Comparison of ENCODE assay signal across 4 worm cellular contexts in genomic region chrV:10716865-10717713, ce11.
TF ChIP-seq lines count a peak whose summit lies in the region.

No protein-coding gene starts in this region.

TF ChIP-seq in whole organism, L2 larva, 48 proteins besides CTCF, POLR2A, EP300 and RAD21 (continued from another document):
- TF ChIP-seq C34F6.9 (tag; optimal IDR thresholded peaks at IDR 0.05; lab: Kevin White, UChicago) (peak; percentile 55), lin-11 (tag; optimal IDR thresholded peaks at IDR 0.05; lab: Kevin White, UChicago) (no peak), skn-1 (tag; optimal IDR thresholded peaks at IDR 0.05; lab: Kevin White, UChicago) (no peak), gmeb-1 (tag; optimal IDR thresholded peaks at IDR 0.05; lab: Kevin White, UChicago) (peak; percentile 29), sem-4 (tag; optimal IDR thresholded peaks at IDR 0.05; lab: Kevin White, UChicago) (peak; percentile 44), mbf-1 (tag; optimal IDR thresholded peaks at IDR 0.05; lab: Kevin White, UChicago) (no peak), nhr-129 (tag; optimal IDR thresholded peaks at IDR 0.05; lab: Kevin White, UChicago) (peak; percentile 35), nhr-10 (tag; optimal IDR thresholded peaks at IDR 0.05; lab: Kevin White, UChicago) (no peak), unc-62 (GFP tag; optimal IDR thresholded peaks at IDR 0.05; lab: Kevin White, UChicago) (no peak), elt-1 (tag; optimal IDR thresholded peaks at IDR 0.05; lab: Kevin White, UChicago) (no peak), ZK546.5 (tag; optimal IDR thresholded peaks at IDR 0.05; lab: Kevin White, UChicago) (no peak), unc-39 (tag; optimal IDR thresholded peaks at IDR 0.05; lab: Kevin White, UChicago) (no peak), ceh-16 (tag; optimal IDR thresholded peaks at IDR 0.05; lab: Kevin White, UChicago) (peak; percentile 97), nhr-12 (tag; optimal IDR thresholded peaks at IDR 0.05; lab: Kevin White, UChicago) (no peak), R02D3.7 (tag; optimal IDR thresholded peaks at IDR 0.05; lab: Kevin White, UChicago) (no peak), nhr-11 (tag; optimal IDR thresholded peaks at IDR 0.05; lab: Kevin White, UChicago) (no peak), ceh-82 (tag; optimal IDR thresholded peaks at IDR 0.05; lab: Kevin White, UChicago) (no peak), lsy-2 (tag; optimal IDR thresholded peaks at IDR 0.05; lab: Kevin White, UChicago) (no peak), mdl-1 (tag; optimal IDR thresholded peaks at IDR 0.05; lab: Kevin White, UChicago) (peak; percentile 75 to 77), peb-1 (tag; optimal IDR thresholded peaks at IDR 0.05; lab: Kevin White, UChicago) (peak; percentile 51), elt-3 (tag; optimal IDR thresholded peaks at IDR 0.05; lab: Kevin White, UChicago) (no peak), ztf-4 (tag; optimal IDR thresholded peaks at IDR 0.05; lab: Kevin White, UChicago) (no peak), Y55F3AM.14 (GFP tag; optimal IDR thresholded peaks at IDR 0.05; lab: Kevin White, UChicago) (peak; percentile 93), crh-2 (tag; optimal IDR thresholded peaks at IDR 0.05; lab: Kevin White, UChicago) (peak; percentile 38), ztf-1 (GFP tag; conservative IDR thresholded peaks at IDR 0.05; lab: Robert Waterston, UW) (no peak)

TF ChIP-seq in whole organism, L4 larva, 104 proteins besides CTCF, POLR2A, EP300 and RAD21 (continued from another document and continues in another):
- no peak; the same call in 1 of the 2 replicates for TF ChIP-seq lin-1 (GFP tag; IDR thresholded peaks at IDR 0.05; lab: Robert Waterston, UW)
- no peak for TF ChIP-seq T20F7.1 (GFP tag; optimal IDR thresholded peaks at IDR 0.05; lab: Kevin White, UChicago)
- peak in 1 of 2 experiments; percentile 98 for TF ChIP-seq unc-62 (GFP tag; optimal IDR thresholded peaks at IDR 0.05 in 1 of 2; lab: Kevin White, UChicago)
- no peak for TF ChIP-seq unc-62 (tag; optimal IDR thresholded peaks at IDR 0.05; lab: Kevin White, UChicago)
- TF ChIP-seq egl-27 (tag; optimal IDR thresholded peaks at IDR 0.05; lab: Kevin White, UChicago): no peak
- peak; percentile 90 for TF ChIP-seq set-16 (GFP tag; IDR thresholded peaks at IDR 0.05; lab: Robert Waterston, UW)
- TF ChIP-seq daf-16 (GFP tag; optimal IDR thresholded peaks at IDR 0.05; lab: Kevin White, UChicago): no peak
- no peak for TF ChIP-seq daf-16 (tag; optimal IDR thresholded peaks at IDR 0.05; lab: Kevin White, UChicago)
- no peak for TF ChIP-seq madf-5 (GFP tag; IDR thresholded peaks at IDR 0.05; lab: Robert Waterston, UW)
- TF ChIP-seq nhr-25 (tag; optimal IDR thresholded peaks at IDR 0.05; lab: Kevin White, UChicago; ENCODE audit: borderline replicate concordance, insufficient read depth): peak; percentile 92
- TF ChIP-seq hlh-11 (tag; optimal IDR thresholded peaks at IDR 0.05; lab: Kevin White, UChicago): peak; percentile 95
- TF ChIP-seq dve-1 (tag; optimal IDR thresholded peaks at IDR 0.05; lab: Kevin White, UChicago; ENCODE audit: insufficient read depth): no peak
- TF ChIP-seq nhr-111 (GFP tag; optimal IDR thresholded peaks at IDR 0.05; lab: Kevin White, UChicago): no peak
- peak; percentile 67 for TF ChIP-seq nhr-28 (tag; optimal IDR thresholded peaks at IDR 0.05; lab: Kevin White, UChicago)
- peak; percentile 31 for TF ChIP-seq mes-2 (tag; optimal IDR thresholded peaks at IDR 0.05; lab: Kevin White, UChicago; ENCODE audit: poor library complexity, severe bottlenecking)
- TF ChIP-seq duxl-1 (tag; optimal IDR thresholded peaks at IDR 0.05; lab: Kevin White, UChicago; ENCODE audit: poor library complexity): no peak
- no peak for TF ChIP-seq zip-2 (tag; optimal IDR thresholded peaks at IDR 0.05; lab: Kevin White, UChicago)
- TF ChIP-seq mdt-29 (GFP tag; IDR thresholded peaks at IDR 0.05; lab: Robert Waterston, UW): no peak
- peak; percentile 29 to 44 for TF ChIP-seq lsy-2 (tag; optimal IDR thresholded peaks at IDR 0.05; lab: Kevin White, UChicago)
- no peak for TF ChIP-seq ceh-28 (tag; optimal IDR thresholded peaks at IDR 0.05; lab: Kevin White, UChicago)
- TF ChIP-seq mdl-1 (tag; optimal IDR thresholded peaks at IDR 0.05; lab: Kevin White, UChicago): peak; percentile 60 to 91
- peak; percentile 61; the same call in 1 of the 2 replicates for TF ChIP-seq egl-43 (GFP tag; IDR thresholded peaks at IDR 0.05; lab: Robert Waterston, UW)
- no peak for TF ChIP-seq ceh-82 (tag; optimal IDR thresholded peaks at IDR 0.05; lab: Kevin White, UChicago)
- TF ChIP-seq cey-2 (tag; optimal IDR thresholded peaks at IDR 0.05; lab: Kevin White, UChicago; ENCODE audit: borderline replicate concordance, insufficient read depth): peak; percentile 83
- TF ChIP-seq ama-1 (optimal IDR thresholded peaks at IDR 0.05; lab: Kevin White, UChicago): no peak
- no peak for TF ChIP-seq fkh-10 (GFP tag; optimal IDR thresholded peaks at IDR 0.05; lab: Kevin White, UChicago)
- TF ChIP-seq Y105C5A.15 (GFP tag; IDR thresholded peaks at IDR 0.05; lab: Robert Waterston, UW): no peak
- no peak for TF ChIP-seq jun-1 (tag; optimal IDR thresholded peaks at IDR 0.05; lab: Kevin White, UChicago)
- TF ChIP-seq unc-130 (GFP tag; optimal IDR thresholded peaks at IDR 0.05; lab: Kevin White, UChicago): no peak
- TF ChIP-seq F26F4.8 (GFP tag; conservative IDR thresholded peaks at IDR 0.05; lab: Robert Waterston, UW): no peak
- TF ChIP-seq ceh-44 (GFP tag; IDR thresholded peaks at IDR 0.05; lab: Robert Waterston, UW): no peak
- TF ChIP-seq php-3 (GFP tag; IDR thresholded peaks at IDR 0.05; lab: Robert Waterston, UW): no peak
- TF ChIP-seq mep-1 (tag; optimal IDR thresholded peaks at IDR 0.05; lab: Kevin White, UChicago): no peak
- TF ChIP-seq ztf-11 (tag; optimal IDR thresholded peaks at IDR 0.05; lab: Kevin White, UChicago): no peak
- TF ChIP-seq zag-1 (tag; optimal IDR thresholded peaks at IDR 0.05; lab: Kevin White, UChicago): no peak
- no peak for TF ChIP-seq hif-1 (tag; optimal IDR thresholded peaks at IDR 0.05; lab: Kevin White, UChicago)
- TF ChIP-seq skn-1 (tag; optimal IDR thresholded peaks at IDR 0.05; lab: Kevin White, UChicago): no peak

TF ChIP-seq in whole organism, late embryonic, 69 proteins besides CTCF, POLR2A, EP300 and RAD21 (continued from another document):
- TF ChIP-seq pha-2 (tag; optimal IDR thresholded peaks at IDR 0.05; lab: Kevin White, UChicago) (peak; percentile 56), ztf-16 (tag; optimal IDR thresholded peaks at IDR 0.05; lab: Kevin White, UChicago) (peak; percentile 27), madf-2 (tag; optimal IDR thresholded peaks at IDR 0.05; lab: Kevin White, UChicago) (no peak), hlh-8 (tag; optimal IDR thresholded peaks at IDR 0.05; lab: Kevin White, UChicago) (no peak), unc-55 (GFP tag; optimal IDR thresholded peaks at IDR 0.05; lab: Kevin White, UChicago) (no peak), hlh-30 (tag; optimal IDR thresholded peaks at IDR 0.05; lab: Kevin White, UChicago; ENCODE audit: insufficient read depth) (peak; percentile 53), Y22D7AL.16 (tag; optimal IDR thresholded peaks at IDR 0.05; lab: Kevin White, UChicago) (no peak), ceh-18 (tag; optimal IDR thresholded peaks at IDR 0.05; lab: Kevin White, UChicago) (peak; percentile 42), hlh-13 (GFP tag; optimal IDR thresholded peaks at IDR 0.05; lab: Kevin White, UChicago) (no peak), lim-6 (tag; optimal IDR thresholded peaks at IDR 0.05; lab: Kevin White, UChicago) (no peak), eyg-1 (tag; optimal IDR thresholded peaks at IDR 0.05; lab: Kevin White, UChicago) (peak; percentile 45), pros-1 (tag; optimal IDR thresholded peaks at IDR 0.05; lab: Kevin White, UChicago) (no peak), C38D4.7 (GFP tag; optimal IDR thresholded peaks at IDR 0.05; lab: Kevin White, UChicago) (peak; percentile 29), ceh-34 (tag; optimal IDR thresholded peaks at IDR 0.05; lab: Kevin White, UChicago) (peak; percentile 65), F13H6.1 (tag; optimal IDR thresholded peaks at IDR 0.05; lab: Kevin White, UChicago) (peak; percentile 2), ceh-48 (tag; optimal IDR thresholded peaks at IDR 0.05; lab: Kevin White, UChicago) (no peak), dve-1 (tag; optimal IDR thresholded peaks at IDR 0.05; lab: Kevin White, UChicago) (no peak), hlh-15 (tag; optimal IDR thresholded peaks at IDR 0.05; lab: Kevin White, UChicago) (no peak)

TF ChIP-seq in whole organism, mixed stage, embryonic, 35 proteins besides CTCF, POLR2A, EP300 and RAD21 (continued from another document):
- no peak for TF ChIP-seq mep-1 (tag; optimal IDR thresholded peaks at IDR 0.05; lab: Kevin White, UChicago)
- TF ChIP-seq ham-2 (GFP tag; optimal IDR thresholded peaks at IDR 0.05; lab: Kevin White, UChicago): no peak
- TF ChIP-seq unc-39 (tag; optimal IDR thresholded peaks at IDR 0.05; lab: Kevin White, UChicago): no peak
- TF ChIP-seq ceh-39 (tag; optimal IDR thresholded peaks at IDR 0.05; lab: Kevin White, UChicago): no peak
- no peak for TF ChIP-seq bed-3 (GFP tag; optimal IDR thresholded peaks at IDR 0.05; lab: Kevin White, UChicago)
TF ChIP-seq in whole organism, mixed stage, embryonic: peak in this region for 10.
